Fruit fly (Drosophila melanogaster) whole organism, prepupa: ENCODE results near the gene CG15894.

Experiments used
- Blimp-1 ChIP-seq: fragments of 200-800 bp; sonication (Bioruptor generic); optimal IDR thresholded peaks from 3 replicates; lab custom pipeline; 2017; ENCODE audit warnings: missing biosample characterization, missing genetic modification characterization, mild to moderate bottlenecking, moderate library complexity, missing genetic modification reagents
- CG10631 ChIP-seq: fragments of 200-800 bp; sonication (Bioruptor generic); optimal IDR thresholded peaks from 2 replicates; lab custom pipeline; 2016; ENCODE audit warnings: missing biosample characterization, missing genetic modification characterization
- CG10669 ChIP-seq: fragments of 200-800 bp; sonication (Bioruptor generic); optimal IDR thresholded peaks from 3 replicates; lab custom pipeline; 2018; ENCODE audit warnings: missing biosample characterization, mild to moderate bottlenecking, missing genetic modification characterization, moderate library complexity
- CG11294 ChIP-seq: fragments of 200-800 bp; sonication (Bioruptor generic); IDR thresholded peaks from 2 replicates; pipeline ENCODE4 v1.3.6; 2022; ENCODE audit warnings: missing biosample characterization, missing genetic modification characterization
- CG11762 ChIP-seq: fragments of 200-800 bp; sonication (Bioruptor generic); optimal IDR thresholded peaks from 3 replicates; lab custom pipeline; 2016; ENCODE audit warnings: missing biosample characterization, missing genetic modification characterization; ENCODE audit not compliant: insufficient read depth
- CG11902 ChIP-seq: fragments of 200-800 bp; sonication (Bioruptor generic); optimal IDR thresholded peaks from 3 replicates; lab custom pipeline; 2016; ENCODE audit warnings: missing biosample characterization, missing genetic modification characterization
- CG15336 ChIP-seq: fragments of 200-800 bp; sonication (Bioruptor generic); IDR thresholded peaks from 2 replicates; pipeline ENCODE4 v1.3.6; 2022; ENCODE audit warnings: missing biosample characterization, missing genetic modification characterization
- CG16779 ChIP-seq: fragments of 200-800 bp; sonication (Bioruptor generic); optimal IDR thresholded peaks from 3 replicates; lab custom pipeline; 2017; ENCODE audit warnings: missing biosample characterization, mild to moderate bottlenecking, missing genetic modification characterization
- CG3032 ChIP-seq: fragments of 200-800 bp; optimal IDR thresholded peaks from 2 replicates; lab custom pipeline; 2019; ENCODE audit warnings: missing biosample characterization, mild to moderate bottlenecking, missing genetic modification characterization, moderate library complexity
- CG31627 ChIP-seq: fragments of 200-800 bp; sonication (Bioruptor generic); optimal IDR thresholded peaks from 3 replicates; lab custom pipeline; 2016; ENCODE audit warnings: missing biosample characterization, missing genetic modification characterization
- CG34406 ChIP-seq: fragments of 200-800 bp; sonication (Bioruptor generic); optimal IDR thresholded peaks from 3 replicates; lab custom pipeline; 2016; ENCODE audit warnings: missing biosample characterization, missing genetic modification characterization
- CG4318 ChIP-seq: fragments of 200-800 bp; sonication (Bioruptor generic); optimal IDR thresholded peaks from 3 replicates; lab custom pipeline; 2017; ENCODE audit warnings: missing biosample characterization, mild to moderate bottlenecking, missing genetic modification characterization
- CG6276 ChIP-seq: fragments of 200-800 bp; sonication (Bioruptor generic); optimal IDR thresholded peaks from 2 replicates; lab custom pipeline; 2017; ENCODE audit warnings: missing biosample characterization, mild to moderate bottlenecking, missing genetic modification characterization
- CG6792 ChIP-seq: fragments of 200-800 bp; sonication (Bioruptor generic); optimal IDR thresholded peaks from 3 replicates; lab custom pipeline; 2016; ENCODE audit warnings: missing biosample characterization, missing genetic modification characterization
- CG6808 ChIP-seq: fragments of 200-800 bp; sonication (Bioruptor generic); optimal IDR thresholded peaks from 3 replicates; lab custom pipeline; 2017; ENCODE audit warnings: missing biosample characterization, missing genetic modification characterization, mild to moderate bottlenecking, moderate library complexity, missing genetic modification reagents
- CG6854 ChIP-seq: fragments of 200-800 bp; sonication (Bioruptor generic); optimal IDR thresholded peaks from 2 replicates; lab custom pipeline; 2017; ENCODE audit warnings: missing biosample characterization, mild to moderate bottlenecking, missing genetic modification characterization
- CG8119 ChIP-seq: fragments of 200-800 bp; sonication (Bioruptor generic); IDR thresholded peaks from 3 replicates; pipeline ENCODE4 v1.3.6; 2022; ENCODE audit warnings: missing biosample characterization, missing genetic modification characterization
- CG8319 ChIP-seq: fragments of 200-800 bp; sonication (Bioruptor generic); optimal IDR thresholded peaks from 3 replicates; lab custom pipeline; 2016; ENCODE audit warnings: missing biosample characterization, missing genetic modification characterization
- CG8632 ChIP-seq: fragments of 200-800 bp; sonication (Bioruptor generic); optimal IDR thresholded peaks from 3 replicates; lab custom pipeline; 2016; ENCODE audit warnings: missing biosample characterization, missing genetic modification characterization
- CG9139 ChIP-seq: fragments of 200-800 bp; sonication (Bioruptor generic); optimal IDR thresholded peaks from 3 replicates; lab custom pipeline; 2017; ENCODE audit warnings: missing biosample characterization, mild to moderate bottlenecking, missing genetic modification characterization
- Eip75B ChIP-seq: fragments of 200-800 bp; sonication (Bioruptor generic); optimal IDR thresholded peaks from 3 replicates; lab custom pipeline; 2016; ENCODE audit warnings: missing biosample characterization, missing genetic modification characterization
- Eip78C ChIP-seq: fragments of 200-800 bp; sonication (Bioruptor generic); peaks from one replicate; lab custom pipeline; 2016; ENCODE audit warnings: missing biosample characterization, missing genetic modification characterization
- Ets96B ChIP-seq: fragments of 200-800 bp; optimal IDR thresholded peaks from 2 replicates; lab custom pipeline; 2019; ENCODE audit warnings: missing biosample characterization, mild to moderate bottlenecking, missing genetic modification characterization, moderate library complexity
- Gug ChIP-seq: fragments of 200-800 bp; sonication (Bioruptor generic); IDR thresholded peaks from 2 replicates; pipeline ENCODE4 v1.3.6; 2022; ENCODE audit warnings: missing biosample characterization, missing genetic modification characterization
- Hr4 ChIP-seq: fragments of 200-800 bp; sonication (Bioruptor generic); optimal IDR thresholded peaks from 3 replicates; lab custom pipeline; 2016; ENCODE audit warnings: missing biosample characterization, missing genetic modification characterization
- Lpt ChIP-seq: fragments of 200-800 bp; sonication (Bioruptor generic); optimal IDR thresholded peaks from 3 replicates; lab custom pipeline; 2016; ENCODE audit warnings: missing biosample characterization, missing genetic modification characterization
- Met ChIP-seq: fragments of 200-800 bp; sonication (Bioruptor generic); optimal IDR thresholded peaks from 3 replicates; lab custom pipeline; 2016; ENCODE audit warnings: missing biosample characterization, missing genetic modification characterization
- OdsH ChIP-seq: fragments of 200-800 bp; sonication (Bioruptor generic); optimal IDR thresholded peaks from 3 replicates; lab custom pipeline; 2016; ENCODE audit warnings: missing biosample characterization, missing genetic modification characterization
- Sox102F ChIP-seq: fragments of 200-800 bp; sonication (Bioruptor generic); optimal IDR thresholded peaks from 2 replicates; lab custom pipeline; 2016; ENCODE audit warnings: missing biosample characterization, mild to moderate bottlenecking, missing genetic modification characterization
- Sox14 ChIP-seq: fragments of 200-800 bp; sonication (Bioruptor generic); optimal IDR thresholded peaks from 3 replicates; lab custom pipeline; 2016; ENCODE audit warnings: missing biosample characterization, missing genetic modification characterization
- Sox15 ChIP-seq: fragments of 200-800 bp; sonication (Bioruptor generic); optimal IDR thresholded peaks from 3 replicates; lab custom pipeline; 2016; ENCODE audit warnings: missing biosample characterization, missing genetic modification characterization
- achi ChIP-seq: fragments of 200-800 bp; sonication (Bioruptor generic); optimal IDR thresholded peaks from 3 replicates; lab custom pipeline; 2016; ENCODE audit warnings: missing biosample characterization, missing genetic modification characterization
- acj6 ChIP-seq: fragments of 200-800 bp; sonication (Bioruptor generic); optimal IDR thresholded peaks from 3 replicates; lab custom pipeline; 2016; ENCODE audit warnings: missing biosample characterization, missing genetic modification characterization
- cyc ChIP-seq: fragments of 200-800 bp; sonication (Bioruptor generic); optimal IDR thresholded peaks from 3 replicates; lab custom pipeline; 2016; ENCODE audit warnings: missing biosample characterization, missing genetic modification characterization
- dac ChIP-seq: fragments of 200-800 bp; sonication (Bioruptor generic); optimal IDR thresholded peaks from 2 replicates; lab custom pipeline; 2017; ENCODE audit warnings: missing biosample characterization, mild to moderate bottlenecking, missing genetic modification characterization
- eg ChIP-seq: fragments of 200-800 bp; sonication (Bioruptor generic); IDR thresholded peaks from 3 replicates; pipeline ENCODE4 v1.3.6; 2022; ENCODE audit warnings: missing biosample characterization, missing genetic modification characterization
- esn ChIP-seq: fragments of 200-800 bp; sonication (Bioruptor generic); optimal IDR thresholded peaks from 2 replicates; lab custom pipeline; 2016; ENCODE audit warnings: missing biosample characterization, mild to moderate bottlenecking, missing genetic modification characterization, moderate library complexity
- fd59A ChIP-seq: fragments of 200-800 bp; sonication (Bioruptor generic); optimal IDR thresholded peaks from 2 replicates; lab custom pipeline; 2017; ENCODE audit warnings: missing biosample characterization, mild to moderate bottlenecking, missing genetic modification characterization, missing genetic modification reagents
- fd85E ChIP-seq: fragments of 200-800 bp; sonication (Bioruptor generic); optimal IDR thresholded peaks from 3 replicates; lab custom pipeline; 2016; ENCODE audit warnings: missing biosample characterization, missing genetic modification characterization
- fkh ChIP-seq: fragments of 200-800 bp; sonication (Bioruptor generic); optimal IDR thresholded peaks from 3 replicates; lab custom pipeline; 2017; ENCODE audit warnings: missing biosample characterization, mild to moderate bottlenecking, missing genetic modification characterization, moderate library complexity
- net ChIP-seq: fragments of 200-800 bp; sonication (Bioruptor generic); optimal IDR thresholded peaks from 3 replicates; lab custom pipeline; 2016; ENCODE audit warnings: missing biosample characterization, missing genetic modification characterization
- pdm3 ChIP-seq: fragments of 200-800 bp; sonication (Bioruptor generic); optimal IDR thresholded peaks from 3 replicates; lab custom pipeline; 2016; ENCODE audit warnings: missing biosample characterization, missing genetic modification characterization
- salr ChIP-seq, 2 experiments: fragments of 200-800 bp; sonication (Bioruptor generic); optimal IDR thresholded peaks; 3 replicates each; lab custom pipeline; 2016 to 2018; ENCODE audit warnings: missing biosample characterization in 2 of 2, missing genetic modification characterization in 2 of 2, mild to moderate bottlenecking in 1 of 2
- spab ChIP-seq: fragments of 200-800 bp; sonication (Bioruptor generic); optimal IDR thresholded peaks from 2 replicates; lab custom pipeline; 2017; ENCODE audit warnings: missing biosample characterization, mild to moderate bottlenecking, missing genetic modification characterization, missing genetic modification reagents
- ss ChIP-seq, 2 experiments: fragments of 200-800 bp; sonication (Bioruptor generic); optimal IDR thresholded peaks; 2 replicates in 1 of 2; 3 replicates in 1 of 2; lab custom pipeline; 2017 to 2018; ENCODE audit warnings: mild to moderate bottlenecking in 2 of 2, missing biosample characterization in 2 of 2, missing genetic modification characterization in 2 of 2, moderate library complexity in 1 of 2
- svp ChIP-seq: fragments of 200-800 bp; sonication (Bioruptor generic); peaks from one replicate; lab custom pipeline; 2016; ENCODE audit warnings: missing biosample characterization, missing genetic modification characterization
- topi ChIP-seq: fragments of 200-800 bp; sonication (Bioruptor generic); optimal IDR thresholded peaks from 3 replicates; lab custom pipeline; 2016; ENCODE audit warnings: missing biosample characterization, missing genetic modification characterization
- vri ChIP-seq: fragments of 200-800 bp; sonication (Bioruptor generic); optimal IDR thresholded peaks from 3 replicates; lab custom pipeline; 2016; ENCODE audit warnings: missing biosample characterization, mild to moderate bottlenecking, missing genetic modification characterization

The CG15894 gene

dm6 chrX:6352769-6353612, 44.0 kb downstream of the CG15894 start:
- TF ChIP-seq fkh (GFP tag; lab: Kevin White, UChicago) (no peak), CG8319 (no peak), ss (GFP tag; optimal IDR thresholded peaks at IDR 0.05; lab: Kevin White, UChicago) (no peak), CG11762 (no peak), CG9139 (GFP tag; lab: Kevin White, UChicago) (no peak), OdsH (no peak), CG31627 (no peak), eg (no peak), Sox102F (no peak), acj6 (no peak)

- TF ChIP-seq Eip75B (GFP tag; lab: Kevin White, UChicago) (peak; percentile 59), CG8119 (GFP tag; lab: Robert Waterston, UW) (peak; percentile 82), CG4318 (peak; percentile 53), CG6276 (GFP tag; lab: Kevin White, UChicago) (no peak), CG9139 (GFP tag; lab: Kevin White, UChicago) (peak; percentile 4), Met (GFP tag; lab: Kevin White, UChicago) (peak; percentile 72), CG34406 (peak; percentile 66), acj6 (peak; percentile 63), vri (GFP tag; lab: Kevin White, UChicago) (no peak), CG10631 (GFP tag; lab: Kevin White, UChicago) (peak; percentile 66), net (GFP tag; lab: Kevin White, UChicago) (peak; percentile 74), CG16779 (tag; lab: Kevin White, UChicago) (no peak), CG11294 (GFP tag; lab: Robert Waterston, UW) (peak; percentile 52; the same call in 1 of the 2 replicates), Sox14 (GFP tag; lab: Kevin White, UChicago) (peak; percentile 26), CG3032 (peak; percentile 64), Hr4 (peak; percentile 54), Sox15 (peak; percentile 44), dac (GFP tag; lab: Kevin White, UChicago) (peak; percentile 17), CG6792 (GFP tag; lab: Kevin White, UChicago) (peak; percentile 53), CG11902 (GFP tag; lab: Kevin White, UChicago) (peak; percentile 43), CG10669 (peak; percentile 52), OdsH (peak; percentile 73), svp (GFP tag; lab: Kevin White, UChicago) (peak; percentile 86), Ets96B (tag; lab: Kevin White, UChicago) (peak; percentile 54), pdm3 (GFP tag; lab: Kevin White, UChicago) (peak; percentile 53), CG15336 (peak; percentile 68), fkh (GFP tag; lab: Kevin White, UChicago) (peak; percentile 36), CG8319 (peak; percentile 27), Sox102F (peak; percentile 69), spab (GFP tag; lab: Kevin White, UChicago) (peak; percentile 14), fd59A (GFP tag; lab: Kevin White, UChicago) (peak; percentile 24), CG11762 (peak; percentile 66), achi (GFP tag; lab: Kevin White, UChicago) (peak; percentile 71), salr (GFP tag; optimal IDR thresholded peaks at IDR 0.05; lab: Kevin White, UChicago) (peak in 1 of 2 experiments; percentile 61), esn (GFP tag; lab: Kevin White, UChicago) (peak; percentile 83), CG6808 (GFP tag; lab: Kevin White, UChicago) (peak; percentile 44), fd85E (GFP tag; lab: Kevin White, UChicago) (no peak), Gug (GFP tag; lab: Robert Waterston, UW) (peak; percentile 57), Lpt (GFP tag; lab: Kevin White, UChicago) (peak; percentile 39), cyc (peak; percentile 63), topi (GFP tag; lab: Kevin White, UChicago) (peak; percentile 70), Eip78C (GFP tag; lab: Kevin White, UChicago) (peak; percentile 86), CG8632 (peak; percentile 72), CG6854 (no peak), Blimp-1 (peak; percentile 65)
These were observed 44.6 kb downstream of the CG15894 start for dm6 chrX:6353613-6353986.
